Worm (Caenorhabditis elegans): Measurements from ENCODE around the gene ssp-32.

DNA sequence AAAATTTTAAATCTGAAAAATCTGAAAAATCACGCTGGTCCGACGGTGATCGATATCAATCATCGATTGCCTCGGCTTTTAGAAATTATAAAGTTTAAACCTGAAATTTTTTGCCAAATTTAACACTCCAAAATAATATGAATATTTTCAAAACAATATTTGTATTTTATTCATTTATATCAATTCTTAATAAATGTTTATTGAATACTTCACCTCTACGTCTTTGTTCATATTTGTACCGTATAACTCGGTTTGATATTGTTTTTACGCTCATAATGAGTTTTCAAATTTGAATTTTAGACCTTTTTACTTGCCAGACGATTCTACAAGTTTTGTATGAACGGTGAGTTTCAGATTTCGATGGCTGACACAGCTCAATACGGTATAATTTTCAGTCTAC is 30.4 kb upstream of the ssp-32 start, which contains the start of the genes K07F5.15 and K07F5.22:
- no peak for TF ChIP-seq efl-1 (optimal IDR thresholded peaks at IDR 0.05)
- no peak for TF ChIP-seq efl-1 (GFP tag; optimal IDR thresholded peaks at IDR 0.05 in 1 of 2)
- TF ChIP-seq sptf-1 (tag; optimal IDR thresholded peaks at IDR 0.05), result no peak
- TF ChIP-seq ztf-11 (tag; optimal IDR thresholded peaks at IDR 0.05), result no peak
- no peak for TF ChIP-seq mep-1 (tag; optimal IDR thresholded peaks at IDR 0.05)
- no peak for TF ChIP-seq fkh-8 (tag; optimal IDR thresholded peaks at IDR 0.05)
- no peak for TF ChIP-seq zip-4 (GFP tag; optimal IDR thresholded peaks at IDR 0.05)
- no peak for TF ChIP-seq fkh-10 (GFP tag; optimal IDR thresholded peaks at IDR 0.05)
- TF ChIP-seq pqm-1 (tag; optimal IDR thresholded peaks at IDR 0.05), result no peak

Data from whole organism, L1 larva.